Worm (Caenorhabditis elegans): ENCODE results near the gene clec-1.
A peak's percentile ranks its signal among the peaks of the same experiment; 100 is the strongest.

The clec-1 gene

DNA sequence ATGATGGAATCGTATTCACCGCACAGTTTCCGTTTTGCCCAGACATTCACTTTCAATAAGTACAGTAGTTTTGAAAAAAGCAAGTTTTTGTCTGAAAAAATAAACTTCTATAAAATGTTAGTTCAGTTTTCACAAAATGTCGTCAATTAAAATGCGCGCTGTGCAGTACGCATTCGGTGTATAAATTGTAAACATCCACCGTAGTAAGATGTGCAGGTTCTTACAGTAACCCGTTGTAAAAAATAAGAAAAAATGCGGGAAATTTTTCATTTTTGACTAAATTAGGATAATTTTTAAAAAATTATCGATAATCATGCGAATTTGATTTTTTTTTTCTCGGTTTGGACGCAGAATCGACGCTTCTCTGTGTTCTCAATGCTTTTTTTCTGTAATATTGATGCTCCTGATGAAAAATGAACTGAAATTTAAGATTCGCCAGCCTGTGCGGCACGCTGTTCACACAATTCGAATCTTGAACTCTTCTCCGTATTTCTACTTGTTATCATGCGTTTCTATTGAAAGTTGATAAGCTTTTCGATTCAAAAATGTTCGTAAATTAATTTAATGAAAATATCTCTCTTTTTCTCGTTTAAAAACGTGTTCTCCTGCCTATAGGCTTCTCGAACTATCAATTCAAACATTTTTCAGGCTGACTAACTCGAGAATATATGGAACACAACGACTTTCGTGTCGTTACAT is 17.4 kb downstream of the clec-1 start, which contains the start of gene rga-3 (continued):
- TF ChIP-seq mcd-1 (GFP tag; IDR thresholded peaks at IDR 0.05) (peak; percentile 67), Y56A3A.18 (GFP tag; IDR thresholded peaks at IDR 0.05) (no peak), nhr-90 (tag; optimal IDR thresholded peaks at IDR 0.05) (no peak), F33H1.4 (GFP tag; IDR thresholded peaks at IDR 0.05) (peak; percentile 97), cebp-1 (GFP tag; IDR thresholded peaks at IDR 0.05) (no peak), cebp-1 (tag; optimal IDR thresholded peaks at IDR 0.05) (peak; percentile 8), zim-3 (tag; optimal IDR thresholded peaks at IDR 0.05) (no peak), mes-4 (tag; optimal IDR thresholded peaks at IDR 0.05) (no peak), pha-4 (tag; optimal IDR thresholded peaks at IDR 0.05) (no peak), F23B12.7 (tag; optimal IDR thresholded peaks at IDR 0.05; ENCODE audit: insufficient read depth) (peak; percentile 49), egl-44 (GFP tag; IDR thresholded peaks at IDR 0.05) (no peak), ztf-3 (GFP tag; optimal IDR thresholded peaks at IDR 0.05) (no peak), F55B11.4 (tag; optimal IDR thresholded peaks at IDR 0.05; ENCODE audit: borderline replicate concordance, insufficient read depth) (no peak), Y53F4B.3 (GFP tag; IDR thresholded peaks at IDR 0.05) (peak; percentile 58; the same call in 1 of the 2 replicates), nhr-120 (GFP tag; IDR thresholded peaks at IDR 0.05) (no peak), ama-1 (optimal IDR thresholded peaks at IDR 0.05) (no peak), ama-1 (GFP tag; optimal IDR thresholded peaks at IDR 0.05) (peak in 1 of 2 experiments; percentile 10), lsl-1 (GFP tag; optimal IDR thresholded peaks at IDR 0.05) (peak; percentile 100), F57A8.1 (GFP tag; optimal IDR thresholded peaks at IDR 0.05) (no peak), dpl-1 (GFP tag; optimal IDR thresholded peaks at IDR 0.05) (peak; percentile 95), hmg-1.2 (GFP tag; IDR thresholded peaks at IDR 0.05) (peak; percentile 60), bed-1 (GFP tag; IDR thresholded peaks at IDR 0.05) (no peak), F10E7.11 (tag; optimal IDR thresholded peaks at IDR 0.05) (no peak), xnd-1 (tag; optimal IDR thresholded peaks at IDR 0.05) (peak; percentile 97), aptf-3 (GFP tag; IDR thresholded peaks at IDR 0.05) (no peak), sdz-38 (tag; optimal IDR thresholded peaks at IDR 0.05) (no peak), mel-28 (tag; optimal IDR thresholded peaks at IDR 0.05; ENCODE audit: borderline replicate concordance) (no peak), C17E4.6 (GFP tag; IDR thresholded peaks at IDR 0.05) (peak; percentile 79), T26A5.8 (tag; optimal IDR thresholded peaks at IDR 0.05) (no peak), Y67H2A.10 (GFP tag; conservative IDR thresholded peaks at IDR 0.05) (0 out of 2 replicates have a peak, but pooled peaks have one; percentile 23), Y79H2A.3 (GFP tag; conservative IDR thresholded peaks at IDR 0.05) (no peak), pbrm-1 (GFP tag; IDR thresholded peaks at IDR 0.05) (peak; percentile 78), lag-1 (GFP tag; IDR thresholded peaks at IDR 0.05) (no peak), Y53G8AR.9 (GFP tag; conservative IDR thresholded peaks at IDR 0.05) (peak; percentile 66; the same call in 1 of the 2 replicates), ztf-22 (GFP tag; optimal IDR thresholded peaks at IDR 0.05) (no peak), tlf-1 (GFP tag; optimal IDR thresholded peaks at IDR 0.05) (peak; percentile 91), F52B5.7 (tag; optimal IDR thresholded peaks at IDR 0.05) (no peak), athp-1 (tag; optimal IDR thresholded peaks at IDR 0.05) (peak; percentile 77), nhr-80 (tag; optimal IDR thresholded peaks at IDR 0.05) (no peak), F37B4.10 (GFP tag; IDR thresholded peaks at IDR 0.05) (no peak), chd-7 (tag; optimal IDR thresholded peaks at IDR 0.05) (no peak), ceh-58 (GFP tag; IDR thresholded peaks at IDR 0.05) (no peak), B0035.1 (tag; optimal IDR thresholded peaks at IDR 0.05) (no peak), ccch-3 (GFP tag; optimal IDR thresholded peaks at IDR 0.05) (no peak), D2030.7 (GFP tag; IDR thresholded peaks at IDR 0.05) (peak; percentile 98), madf-3 (GFP tag; IDR thresholded peaks at IDR 0.05) (peak; percentile 91), tbx-9 (tag; optimal IDR thresholded peaks at IDR 0.05; ENCODE audit: borderline replicate concordance) (no peak), akir-1 (GFP tag; optimal IDR thresholded peaks at IDR 0.05) (no peak), atf-7 (tag; optimal IDR thresholded peaks at IDR 0.05) (no peak)

Measured in whole organism, young adult.